Fruit fly (Drosophila melanogaster) whole organism, embryonic: Measurements from ENCODE around the gene Clk.

Experiments
- CG15011 ChIP-seq: fragments of 200-800 bp; sonication (Bioruptor generic); optimal IDR thresholded peaks from 3 replicates; lab custom pipeline; 2018; ENCODE audit warnings: missing biosample characterization, mild to moderate bottlenecking, missing genetic modification characterization
- CTCF ChIP-seq: fragments of 200-800 bp; sonication (Bioruptor generic); optimal IDR thresholded peaks from 2 replicates; lab custom pipeline; 2017; ENCODE audit warnings: missing biosample characterization, mild to moderate bottlenecking, missing genetic modification characterization, moderate library complexity
- dati ChIP-seq: fragments of 200-800 bp; sonication (Bioruptor generic); IDR thresholded peaks from 2 replicates; pipeline ENCODE4 v1.3.6; 2022; ENCODE audit warnings: missing biosample characterization, missing genetic modification characterization
- gsb ChIP-seq: fragments of 200-800 bp; sonication (Bioruptor generic); IDR thresholded peaks from 2 replicates; pipeline ENCODE4 v1.3.6; 2022; ENCODE audit warnings: missing biosample characterization, missing genetic modification characterization

dm6 chr3L:7787788-7788406 is 12.5 kb upstream of the Clk start:
- TF ChIP-seq CTCF (GFP tag; lab: Kevin White, UChicago) (no peak), dati (no peak), CG15011 (no peak), gsb (GFP tag; lab: Robert Waterston, UW) (no peak)
